Worm (Caenorhabditis elegans) whole organism, young adult: ENCODE results near the gene ZK262.2.
A peak's percentile ranks its signal among the peaks of the same experiment; 100 is the strongest.

Source experiments
- B0035.1 ChIP-seq: sonication (generic microtip); optimal IDR thresholded peaks from 2 replicates; lab custom pipeline; 2016; ENCODE audit warnings: missing genetic modification characterization, mild to moderate bottlenecking, missing compliant biosample characterization, missing genotype, missing genetic modification reagents
- B0336.3 ChIP-seq: fragments of 200-800 bp; sonication (Bioruptor generic); IDR thresholded peaks from 2 replicates; pipeline ENCODE4 v1.3.6; 2022; ENCODE audit warnings: missing genetic modification characterization, missing compliant biosample characterization
- C06A6.2 ChIP-seq: fragments of 200-800 bp; sonication (Bioruptor generic); conservative IDR thresholded peaks from 2 replicates; pipeline ENCODE4 v1.3.6; 2022; ENCODE audit warnings: missing genetic modification characterization, missing compliant biosample characterization
- D2030.7 ChIP-seq: fragments of 200-800 bp; sonication (Bioruptor generic); IDR thresholded peaks from 2 replicates; pipeline ENCODE4 v1.3.6; 2022; ENCODE audit warnings: missing genetic modification reagents, missing genetic modification characterization, missing compliant biosample characterization
- F49E8.2 ChIP-seq: sonication (generic microtip); optimal IDR thresholded peaks from 3 replicates; lab custom pipeline; 2017; ENCODE audit warnings: missing genetic modification characterization, mild to moderate bottlenecking, missing compliant biosample characterization, antibody characterized with exemption, moderate library complexity; ENCODE audit not compliant: insufficient read depth
- K11D2.4 ChIP-seq: fragments of 200-800 bp; sonication (Bioruptor generic); IDR thresholded peaks from 2 replicates; pipeline ENCODE4 v1.3.6; 2022; ENCODE audit warnings: missing genetic modification reagents, missing genetic modification characterization, missing compliant biosample characterization
- K12H6.12 ChIP-seq: fragments of 200-800 bp; sonication (Bioruptor generic); optimal IDR thresholded peaks from 2 replicates; lab custom pipeline; 2018; ENCODE audit warnings: mild to moderate bottlenecking, missing genetic modification characterization, missing compliant biosample characterization
- Y53G8AR.9 ChIP-seq: fragments of 200-800 bp; sonication (Bioruptor generic); conservative IDR thresholded peaks from 2 replicates; pipeline ENCODE4 v1.3.6; 2022; ENCODE audit warnings: missing genetic modification reagents, missing genetic modification characterization, missing compliant biosample characterization
- Y56A3A.18 ChIP-seq: fragments of 200-800 bp; sonication (Bioruptor generic); IDR thresholded peaks from 2 replicates; pipeline ENCODE4 v1.3.6; 2022; ENCODE audit warnings: missing genetic modification reagents, missing genetic modification characterization, missing compliant biosample characterization
- ZK185.1 ChIP-seq: sonication (generic microtip); optimal IDR thresholded peaks from 2 replicates; lab custom pipeline; 2016; ENCODE audit warnings: mild to moderate bottlenecking, missing genetic modification characterization, missing compliant biosample characterization; ENCODE audit not compliant: poor library complexity, severe bottlenecking
- atf-7 ChIP-seq: sonication (generic microtip); optimal IDR thresholded peaks from 2 replicates; lab custom pipeline; 2017; ENCODE audit warnings: mild to moderate bottlenecking, missing genetic modification characterization, missing compliant biosample characterization
- cebp-2 ChIP-seq: fragments of 200-800 bp; sonication (Bioruptor generic); IDR thresholded peaks from 2 replicates; pipeline ENCODE4 v1.3.6; 2022; ENCODE audit warnings: missing genetic modification characterization, missing compliant biosample characterization
- ceh-79 ChIP-seq: sonication (generic microtip); optimal IDR thresholded peaks from 2 replicates; lab custom pipeline; 2017; ENCODE audit warnings: mild to moderate bottlenecking, missing genetic modification characterization, missing compliant biosample characterization
- ceh-91 ChIP-seq: fragments of 200-800 bp; sonication (Bioruptor generic); IDR thresholded peaks from 2 replicates; pipeline ENCODE4 v1.3.6; 2022; ENCODE audit warnings: missing genetic modification reagents, missing genetic modification characterization, missing compliant biosample characterization
- chd-7 ChIP-seq: sonication (generic microtip); optimal IDR thresholded peaks from 2 replicates; lab custom pipeline; 2016; ENCODE audit warnings: mild to moderate bottlenecking, missing genetic modification characterization, moderate library complexity, missing compliant biosample characterization
- dpl-1 ChIP-seq: fragments of 150-350 bp; optimal IDR thresholded peaks from 2 replicates; lab custom pipeline; 2014; ENCODE audit warnings: missing biosample characterization, missing genetic modification reagents, missing genetic modification characterization
- ekl-4 ChIP-seq: fragments of 200-800 bp; sonication (Bioruptor generic); IDR thresholded peaks from 2 replicates; pipeline ENCODE4 v1.3.6; 2022; ENCODE audit warnings: missing genetic modification reagents, missing genetic modification characterization, missing compliant biosample characterization
- hlh-12 ChIP-seq: sonication (generic microtip); optimal IDR thresholded peaks from 2 replicates; lab custom pipeline; 2016; ENCODE audit warnings: missing genetic modification characterization, missing compliant biosample characterization
- hmg-1.2 ChIP-seq: fragments of 200-800 bp; sonication (Bioruptor generic); IDR thresholded peaks from 2 replicates; pipeline ENCODE4 v1.3.6; 2022; ENCODE audit warnings: missing genetic modification reagents, missing genetic modification characterization, missing compliant biosample characterization
- hrde-1 ChIP-seq: sonication (generic microtip); optimal IDR thresholded peaks from 2 replicates; lab custom pipeline; 2016; ENCODE audit warnings: missing genetic modification characterization, mild to moderate bottlenecking, missing compliant biosample characterization, moderate library complexity, missing genotype, missing genetic modification reagents, borderline replicate concordance
- let-607 ChIP-seq, 2 experiments: fragments of 200-800 bp in 1 of 2; sonication (Bioruptor generic) in 1 of 2; sonication (generic microtip) in 1 of 2; optimal IDR thresholded peaks; 2 replicates each; lab custom pipeline; 2016 to 2018; ENCODE audit warnings: mild to moderate bottlenecking in 2 of 2, missing compliant biosample characterization in 2 of 2, missing genetic modification characterization in 2 of 2, moderate library complexity in 2 of 2, missing genotype in 1 of 2
- lsl-1 ChIP-seq: fragments of 200-800 bp; sonication (Bioruptor generic); optimal IDR thresholded peaks from 2 replicates; lab custom pipeline; 2018; ENCODE audit warnings: mild to moderate bottlenecking, missing genetic modification characterization, moderate library complexity, missing compliant biosample characterization
- madf-10 ChIP-seq: sonication (generic microtip); optimal IDR thresholded peaks from 2 replicates; lab custom pipeline; 2016; ENCODE audit warnings: mild to moderate bottlenecking, missing genetic modification characterization, missing compliant biosample characterization
- madf-6 ChIP-seq: fragments of 200-800 bp; sonication (Bioruptor generic); IDR thresholded peaks from 2 replicates; pipeline ENCODE4 v1.3.6; 2022; ENCODE audit warnings: missing genetic modification reagents, missing genetic modification characterization, missing compliant biosample characterization
- madf-8 ChIP-seq: fragments of 200-800 bp; sonication (Bioruptor generic); conservative IDR thresholded peaks from 2 replicates; pipeline ENCODE4 v1.3.6; 2022; ENCODE audit warnings: missing genetic modification reagents, missing genetic modification characterization, missing compliant biosample characterization
- nhr-80 ChIP-seq: sonication (generic microtip); optimal IDR thresholded peaks from 2 replicates; lab custom pipeline; 2016; ENCODE audit warnings: missing genetic modification characterization, missing compliant biosample characterization
- nhr-90 ChIP-seq: sonication (generic microtip); optimal IDR thresholded peaks from 2 replicates; lab custom pipeline; 2016; ENCODE audit warnings: missing genotype, mild to moderate bottlenecking, missing genetic modification characterization, missing compliant biosample characterization
- pbrm-1 ChIP-seq: fragments of 200-800 bp; sonication (Bioruptor generic); IDR thresholded peaks from 2 replicates; pipeline ENCODE4 v1.3.6; 2022; ENCODE audit warnings: missing genetic modification reagents, missing genetic modification characterization, missing compliant biosample characterization
- rcor-1 ChIP-seq: fragments of 200-800 bp; sonication (Bioruptor generic); IDR thresholded peaks from 2 replicates; pipeline ENCODE4 v1.3.6; 2022; ENCODE audit warnings: missing genetic modification reagents, missing genetic modification characterization, missing compliant biosample characterization
- rec-8 ChIP-seq, 2 experiments: sonication (generic microtip); optimal IDR thresholded peaks; 2 replicates each; lab custom pipeline; 2016; ENCODE audit warnings: mild to moderate bottlenecking in 2 of 2, missing genetic modification characterization in 2 of 2, missing genetic modification reagents in 2 of 2, missing genotype in 2 of 2, missing biosample characterization in 1 of 2, missing compliant biosample characterization in 1 of 2, moderate library complexity in 1 of 2
- rpc-1 ChIP-seq, 2 experiments: fragments of 150-350 bp in 1 of 2; sonication (generic microtip) in 1 of 2; optimal IDR thresholded peaks; 2 replicates each; lab custom pipeline; 2014 to 2018; ENCODE audit warnings: missing biosample characterization in 1 of 2, missing genetic modification characterization in 1 of 2, missing genetic modification reagents in 1 of 2, missing genotype in 1 of 2
- sea-2 ChIP-seq: fragments of 200-800 bp; sonication (Bioruptor generic); IDR thresholded peaks from 2 replicates; pipeline ENCODE4 v1.3.6; 2022; ENCODE audit warnings: missing genetic modification characterization, missing compliant biosample characterization
- snpc-1.3 ChIP-seq: sonication (generic microtip); optimal IDR thresholded peaks from 2 replicates; lab custom pipeline; 2017; ENCODE audit warnings: missing genetic modification characterization, mild to moderate bottlenecking, missing compliant biosample characterization, antibody characterized with exemption, moderate library complexity, missing genotype, missing genetic modification reagents; ENCODE audit not compliant: insufficient read depth
- somi-1 ChIP-seq: fragments of 200-800 bp; sonication (Bioruptor generic); optimal IDR thresholded peaks from 2 replicates; lab custom pipeline; 2018; ENCODE audit warnings: mild to moderate bottlenecking, missing genetic modification characterization, missing compliant biosample characterization
- xnd-1 ChIP-seq: sonication (generic microtip); optimal IDR thresholded peaks from 2 replicates; lab custom pipeline; 2016; ENCODE audit warnings: missing genotype, missing genetic modification reagents, missing genetic modification characterization, missing compliant biosample characterization
- zim-3 ChIP-seq: sonication (generic microtip); optimal IDR thresholded peaks from 2 replicates; lab custom pipeline; 2017; ENCODE audit warnings: mild to moderate bottlenecking, missing genetic modification characterization, moderate library complexity, missing compliant biosample characterization
- ztf-18 ChIP-seq: sonication (generic microtip); optimal IDR thresholded peaks from 2 replicates; lab custom pipeline; 2016; ENCODE audit warnings: missing genotype, mild to moderate bottlenecking, missing genetic modification characterization, missing compliant biosample characterization
- ztf-25 ChIP-seq: fragments of 200-800 bp; sonication (Bioruptor generic); IDR thresholded peaks from 2 replicates; pipeline ENCODE4 v1.3.6; 2022; ENCODE audit warnings: missing genetic modification reagents, missing genetic modification characterization, missing compliant biosample characterization

Gene ZK262.2

DNA sequence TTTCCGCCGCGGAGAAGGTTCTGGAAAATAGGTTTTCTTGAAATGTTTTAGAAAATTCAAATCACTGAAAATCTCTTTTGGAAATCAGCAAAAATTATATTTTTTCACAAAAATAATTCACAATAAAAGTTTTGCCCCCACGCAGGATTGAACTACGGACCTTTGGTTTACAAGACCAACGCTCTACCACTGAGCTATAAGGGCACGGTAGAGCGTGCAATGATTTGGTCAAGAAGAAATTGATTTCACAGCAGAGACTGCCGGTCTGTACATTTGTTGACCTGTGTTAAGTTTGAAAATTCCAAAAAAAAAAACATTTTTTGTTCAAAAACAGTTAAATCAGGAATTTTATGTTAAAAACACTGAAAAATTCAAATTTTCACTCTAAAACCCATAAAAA lies 436 bp downstream of the ZK262.2 start (continued):
- TF ChIP-seq F49E8.2 (tag; lab: Kevin White, UChicago) (peak; percentile 50), rec-8 (tag; optimal IDR thresholded peaks at IDR 0.05; lab: Kevin White, UChicago) (peak in 1 of 2 experiments; percentile 33), cebp-2 (GFP tag; lab: Robert Waterston, UW) (no peak), dpl-1 (GFP tag; lab: Kevin White, UChicago) (no peak), ceh-79 (tag; lab: Kevin White, UChicago) (no peak), ztf-18 (tag; lab: Kevin White, UChicago) (peak; percentile 66), D2030.7 (GFP tag; lab: Robert Waterston, UW) (0 out of 2 replicates have a peak, but pooled peaks have one; percentile 26), somi-1 (GFP tag; lab: Kevin White, UChicago) (no peak), K11D2.4 (GFP tag; lab: Robert Waterston, UW) (no peak), xnd-1 (tag; lab: Kevin White, UChicago) (no peak), hrde-1 (no peak), let-607 (tag; optimal IDR thresholded peaks at IDR 0.05; lab: Kevin White, UChicago) (no peak), ztf-25 (GFP tag; lab: Robert Waterston, UW) (peak; percentile 81; the same call in 1 of the 2 replicates), ceh-91 (no peak), madf-6 (peak; percentile 60; the same call in 1 of the 2 replicates), sea-2 (GFP tag; lab: Robert Waterston, UW) (no peak), lsl-1 (GFP tag; lab: Kevin White, UChicago) (peak; percentile 3), atf-7 (tag; lab: Kevin White, UChicago) (no peak), ZK185.1 (tag; lab: Kevin White, UChicago) (no peak), snpc-1.3 (tag; lab: Kevin White, UChicago) (peak; percentile 79), ekl-4 (peak; percentile 35; the same call in 1 of the 2 replicates), Y53G8AR.9 (GFP tag; lab: Robert Waterston, UW) (peak; percentile 38; the same call in 1 of the 2 replicates), B0336.3 (GFP tag; lab: Robert Waterston, UW) (no peak), hlh-12 (peak; percentile 11), rcor-1 (peak; percentile 28; the same call in 1 of the 2 replicates), madf-10 (tag; lab: Kevin White, UChicago) (peak; percentile 9), nhr-90 (tag; lab: Kevin White, UChicago) (peak; percentile 52), chd-7 (tag; lab: Kevin White, UChicago) (no peak), zim-3 (peak; percentile 43), rpc-1 (optimal IDR thresholded peaks at IDR 0.05; lab: Kevin White, UChicago) (peak; percentile 82), rpc-1 (tag; optimal IDR thresholded peaks at IDR 0.05; lab: Kevin White, UChicago) (peak; percentile 94), B0035.1 (tag; lab: Kevin White, UChicago) (no peak), nhr-80 (peak; percentile 2), K12H6.12 (tag; lab: Kevin White, UChicago) (no peak), pbrm-1 (no peak), hmg-1.2 (GFP tag; lab: Robert Waterston, UW) (peak; percentile 64), madf-8 (no peak), C06A6.2 (GFP tag; lab: Robert Waterston, UW) (no peak)
- TF ChIP-seq, all 124 proteins: peak for 40

DNA sequence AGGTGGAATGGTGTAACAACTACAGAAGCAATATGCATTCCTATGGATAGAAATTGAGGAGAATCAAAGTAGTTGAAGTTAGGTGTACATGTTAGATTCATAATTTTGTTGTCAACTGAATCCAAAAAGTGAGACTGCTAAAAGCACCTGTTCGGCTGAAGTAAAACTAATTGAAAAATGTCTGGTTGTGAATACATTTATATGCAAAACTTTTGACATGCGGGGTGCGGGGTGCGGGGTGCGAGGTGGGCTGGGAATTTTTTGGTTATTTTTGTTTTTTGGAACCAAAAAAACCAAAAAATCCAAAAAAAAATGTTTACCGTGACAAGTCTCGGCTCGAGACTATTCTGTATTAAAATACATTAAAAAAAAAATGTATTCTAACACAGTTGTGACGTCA lies 2.6 kb downstream of the ZK262.2 start, which contains the start of gene srh-207:
TSS of gene srh-207 (minus strand) at position 101 of the 400 bp plus-strand sequence.
- TF ChIP-seq xnd-1 (tag; lab: Kevin White, UChicago) (no peak), Y56A3A.18 (GFP tag; lab: Robert Waterston, UW) (no peak)
